Worm (Caenorhabditis elegans): Measurements from ENCODE around the gene F42C5.4.

- TF ChIP-seq nhr-237 (tag; optimal IDR thresholded peaks at IDR 0.05) (no peak), skn-1 (tag; optimal IDR thresholded peaks at IDR 0.05) (no peak), snpc-4 (tag; optimal IDR thresholded peaks at IDR 0.05) (no peak), elt-3 (tag; optimal IDR thresholded peaks at IDR 0.05) (no peak), lin-13 (GFP tag; optimal IDR thresholded peaks at IDR 0.05) (no peak), ztf-1 (GFP tag; conservative IDR thresholded peaks at IDR 0.05) (no peak), unc-62 (GFP tag; optimal IDR thresholded peaks at IDR 0.05) (no peak), nhr-77 (tag; optimal IDR thresholded peaks at IDR 0.05) (no peak), egl-27 (tag; optimal IDR thresholded peaks at IDR 0.05) (no peak), ZK546.5 (tag; optimal IDR thresholded peaks at IDR 0.05) (no peak), lsy-2 (tag; optimal IDR thresholded peaks at IDR 0.05) (no peak), ztf-4 (tag; optimal IDR thresholded peaks at IDR 0.05) (no peak), mbf-1 (tag; optimal IDR thresholded peaks at IDR 0.05) (no peak), ztf-11 (tag; optimal IDR thresholded peaks at IDR 0.05) (no peak)
These were observed 33.8 kb upstream of the F42C5.4 start for ce11 chrIV:7325698-7326097.
